Worm (Caenorhabditis elegans) whole organism, late embryonic: ENCODE results near the gene F16B12.4.

Source experiments
- C38D4.7 ChIP-seq: fragments of 200-800 bp; sonication (Bioruptor generic); optimal IDR thresholded peaks from 2 replicates; lab custom pipeline; 2018; ENCODE audit warnings: mild to moderate bottlenecking, missing genetic modification characterization, moderate library complexity, missing compliant biosample characterization
- K02D7.2 ChIP-seq: sonication (generic microtip); optimal IDR thresholded peaks from 2 replicates; lab custom pipeline; 2017; ENCODE audit warnings: mild to moderate bottlenecking, missing genetic modification characterization, missing compliant biosample characterization
- T23F11.4 ChIP-seq: fragments of 200-800 bp; sonication (Bioruptor generic); optimal IDR thresholded peaks from 2 replicates; lab custom pipeline; 2018; ENCODE audit warnings: mild to moderate bottlenecking, missing genetic modification characterization, missing compliant biosample characterization
- Y22D7AL.16 ChIP-seq: sonication (generic microtip); optimal IDR thresholded peaks from 2 replicates; lab custom pipeline; 2016; ENCODE audit warnings: missing genetic modification characterization, missing compliant biosample characterization
- ahr-1 ChIP-seq: sonication (generic microtip); optimal IDR thresholded peaks from 2 replicates; lab custom pipeline; 2016; ENCODE audit warnings: missing genetic modification characterization, missing compliant biosample characterization
- ceh-14 ChIP-seq: sonication (generic microtip); optimal IDR thresholded peaks from 2 replicates; lab custom pipeline; 2016; ENCODE audit warnings: missing genotype, missing genetic modification characterization, missing compliant biosample characterization
- ceh-18 ChIP-seq: sonication (generic microtip); optimal IDR thresholded peaks from 2 replicates; lab custom pipeline; 2016; ENCODE audit warnings: missing genetic modification characterization, missing compliant biosample characterization
- ceh-30 ChIP-seq: fragments of 150-350 bp; optimal IDR thresholded peaks from 2 replicates; lab custom pipeline; 2014; ENCODE audit warnings: missing biosample characterization, missing genetic modification characterization
- ceh-31 ChIP-seq: sonication (generic microtip); optimal IDR thresholded peaks from 2 replicates; lab custom pipeline; 2016; ENCODE audit warnings: missing genetic modification characterization, missing compliant biosample characterization
- ceh-45 ChIP-seq: fragments of 200-800 bp; sonication (Bioruptor generic); IDR thresholded peaks from 2 replicates; pipeline ENCODE4 v1.3.6; 2022; ENCODE audit warnings: missing genetic modification reagents, missing genetic modification characterization, missing compliant biosample characterization
- ceh-6 ChIP-seq: fragments of 200-800 bp; sonication (Bioruptor generic); optimal IDR thresholded peaks from 2 replicates; lab custom pipeline; 2018; ENCODE audit warnings: mild to moderate bottlenecking, missing genetic modification characterization, missing compliant biosample characterization
- ceh-9 ChIP-seq: sonication (generic microtip); optimal IDR thresholded peaks from 2 replicates; lab custom pipeline; 2016; ENCODE audit warnings: mild to moderate bottlenecking, missing genetic modification characterization, inconsistent platforms, missing compliant biosample characterization
- dmd-4 ChIP-seq: sonication (generic microtip); optimal IDR thresholded peaks from 2 replicates; lab custom pipeline; 2016; ENCODE audit warnings: borderline replicate concordance, missing genetic modification characterization, missing compliant biosample characterization
- dve-1 ChIP-seq: sonication (generic microtip); optimal IDR thresholded peaks from 2 replicates; lab custom pipeline; 2017; ENCODE audit warnings: antibody characterized with exemption, mild to moderate bottlenecking, missing genetic modification characterization, missing compliant biosample characterization
- elt-2 ChIP-seq: sonication (generic microtip); optimal IDR thresholded peaks from 2 replicates; lab custom pipeline; 2016; ENCODE audit warnings: missing genetic modification reagents, missing genetic modification characterization, missing compliant biosample characterization
- ets-4 ChIP-seq: sonication (generic microtip); optimal IDR thresholded peaks from 2 replicates; lab custom pipeline; 2016; ENCODE audit warnings: missing genetic modification characterization, missing compliant biosample characterization
- eyg-1 ChIP-seq: sonication (generic microtip); optimal IDR thresholded peaks from 2 replicates; lab custom pipeline; 2016; ENCODE audit warnings: missing genotype, missing genetic modification characterization, missing compliant biosample characterization
- fax-1 ChIP-seq: sonication (generic microtip); optimal IDR thresholded peaks from 2 replicates; lab custom pipeline; 2016; ENCODE audit warnings: missing genotype, missing genetic modification characterization, missing compliant biosample characterization
- fkh-10 ChIP-seq: fragments of 150-350 bp; optimal IDR thresholded peaks from 2 replicates; lab custom pipeline; 2014; ENCODE audit warnings: missing biosample characterization, missing genetic modification reagents, missing genetic modification characterization
- gmeb-2 ChIP-seq: sonication (generic microtip); optimal IDR thresholded peaks from 2 replicates; lab custom pipeline; 2016; ENCODE audit warnings: missing genetic modification characterization, inconsistent platforms, missing compliant biosample characterization
- hlh-13 ChIP-seq: fragments of 200-800 bp; sonication (Bioruptor generic); optimal IDR thresholded peaks from 2 replicates; lab custom pipeline; 2018; ENCODE audit warnings: mild to moderate bottlenecking, missing genetic modification characterization, missing compliant biosample characterization
- hlh-30 ChIP-seq: sonication (generic microtip); optimal IDR thresholded peaks from 2 replicates; lab custom pipeline; 2017; ENCODE audit warnings: antibody characterized with exemption, missing genetic modification characterization, missing compliant biosample characterization; ENCODE audit not compliant: insufficient read depth
- hlh-6 ChIP-seq: sonication (generic microtip); optimal IDR thresholded peaks from 2 replicates; lab custom pipeline; 2016; ENCODE audit warnings: missing genotype, missing genetic modification characterization, missing compliant biosample characterization
- hlh-8 ChIP-seq: sonication (generic microtip); optimal IDR thresholded peaks from 2 replicates; lab custom pipeline; 2016; ENCODE audit warnings: missing genotype, missing genetic modification characterization, missing compliant biosample characterization
- madf-2 ChIP-seq: sonication (generic microtip); optimal IDR thresholded peaks from 2 replicates; lab custom pipeline; 2017; ENCODE audit warnings: missing genetic modification characterization, missing compliant biosample characterization
- nfya-1 ChIP-seq: sonication (generic microtip); optimal IDR thresholded peaks from 2 replicates; lab custom pipeline; 2017; ENCODE audit warnings: missing genetic modification characterization, mild to moderate bottlenecking, missing compliant biosample characterization, antibody characterized with exemption, moderate library complexity
- nhr-11 ChIP-seq: fragments of 150-350 bp; optimal IDR thresholded peaks from 2 replicates; lab custom pipeline; 2014; ENCODE audit warnings: missing biosample characterization, missing genetic modification characterization
- pag-3 ChIP-seq: sonication (generic microtip); optimal IDR thresholded peaks from 2 replicates; lab custom pipeline; 2016; ENCODE audit warnings: missing compliant biosample characterization, missing genetic modification characterization, borderline replicate concordance
- pat-9 ChIP-seq: fragments of 200-800 bp; sonication (Bioruptor generic); optimal IDR thresholded peaks from 2 replicates; lab custom pipeline; 2018; ENCODE audit warnings: mild to moderate bottlenecking, missing genetic modification characterization, moderate library complexity, missing compliant biosample characterization
- pax-1 ChIP-seq: fragments of 150-350 bp; optimal IDR thresholded peaks from 2 replicates; lab custom pipeline; 2014; ENCODE audit warnings: missing biosample characterization, missing genetic modification characterization
- pha-2 ChIP-seq: sonication (generic microtip); optimal IDR thresholded peaks from 2 replicates; lab custom pipeline; 2017; ENCODE audit warnings: mild to moderate bottlenecking, missing genetic modification characterization, missing compliant biosample characterization
- pros-1 ChIP-seq: fragments of 150-350 bp; optimal IDR thresholded peaks from 2 replicates; lab custom pipeline; 2014; ENCODE audit warnings: missing biosample characterization, missing genetic modification reagents, missing genetic modification characterization
- rnt-1 ChIP-seq: sonication (generic microtip); optimal IDR thresholded peaks from 2 replicates; lab custom pipeline; 2016; ENCODE audit warnings: missing genetic modification characterization, missing compliant biosample characterization
- sdc-2 ChIP-seq: sonication (generic microtip); optimal IDR thresholded peaks from 2 replicates; lab custom pipeline; 2016; ENCODE audit warnings: missing genotype, missing genetic modification characterization, missing compliant biosample characterization
- tbx-2 ChIP-seq: sonication (generic microtip); optimal IDR thresholded peaks from 2 replicates; lab custom pipeline; 2016; ENCODE audit warnings: missing genetic modification characterization, missing compliant biosample characterization
- unc-42 ChIP-seq: sonication (generic microtip); optimal IDR thresholded peaks from 2 replicates; lab custom pipeline; 2016; ENCODE audit warnings: missing genotype, missing genetic modification characterization, missing compliant biosample characterization
- unc-55 ChIP-seq: sonication (generic microtip); optimal IDR thresholded peaks from 2 replicates; lab custom pipeline; 2017; ENCODE audit warnings: missing biosample characterization, missing genetic modification reagents, missing genetic modification characterization
- unc-86 ChIP-seq: sonication (generic microtip); optimal IDR thresholded peaks from 2 replicates; lab custom pipeline; 2016; ENCODE audit warnings: missing genetic modification characterization, missing compliant biosample characterization

The F16B12.4 gene

ce11 chrX:14127291-14127922 lies 28.9 kb upstream of the F16B12.4 start, which contains the start of gene F28H6.4 (continued):
- TF ChIP-seq unc-55 (GFP tag; lab: Kevin White, UChicago) (no peak), nhr-11 (tag; lab: Kevin White, UChicago) (no peak), elt-2 (tag; lab: Kevin White, UChicago) (no peak), ceh-31 (tag; lab: Kevin White, UChicago) (peak; percentile 69), nfya-1 (tag; lab: Kevin White, UChicago) (peak; percentile 28), hlh-30 (no peak), pros-1 (no peak), T23F11.4 (GFP tag; lab: Kevin White, UChicago) (no peak), pax-1 (no peak), ceh-30 (tag; lab: Kevin White, UChicago) (no peak), sdc-2 (tag; lab: Kevin White, UChicago) (no peak), unc-86 (tag; lab: Kevin White, UChicago) (no peak), ceh-9 (tag; lab: Kevin White, UChicago) (no peak), ceh-18 (tag; lab: Kevin White, UChicago) (peak; percentile 5), K02D7.2 (tag; lab: Kevin White, UChicago) (no peak), ceh-14 (tag; lab: Kevin White, UChicago) (no peak), pha-2 (tag; lab: Kevin White, UChicago) (no peak), rnt-1 (tag; lab: Kevin White, UChicago) (no peak), C38D4.7 (GFP tag; lab: Kevin White, UChicago) (no peak), dmd-4 (tag; lab: Kevin White, UChicago) (no peak), eyg-1 (tag; lab: Kevin White, UChicago) (no peak), pat-9 (tag; lab: Kevin White, UChicago) (no peak), tbx-2 (peak; percentile 35), fkh-10 (no peak), ceh-45 (GFP tag; lab: Robert Waterston, UW) (no peak), hlh-13 (GFP tag; lab: Kevin White, UChicago) (no peak)

- TF ChIP-seq fax-1 (tag; lab: Kevin White, UChicago) (no peak), ets-4 (tag; lab: Kevin White, UChicago) (no peak), eyg-1 (tag; lab: Kevin White, UChicago) (no peak), dve-1 (tag; lab: Kevin White, UChicago) (no peak), pat-9 (tag; lab: Kevin White, UChicago) (no peak), Y22D7AL.16 (no peak), gmeb-2 (tag; lab: Kevin White, UChicago) (no peak), hlh-6 (no peak), ceh-6 (no peak), pax-1 (no peak), hlh-8 (tag; lab: Kevin White, UChicago) (no peak)
Measured at ce11 chrX:14125870-14126269, 27.4 kb upstream of the F16B12.4 start, which contains the start of gene F28H6.6. F28H6.6 (minus strand) TSS chrX:14125879.

ce11 chrX:14118762-14119161 lies 20.3 kb upstream of the F16B12.4 start:
- no peak for TF ChIP-seq gmeb-2 (tag; lab: Kevin White, UChicago)
- TF ChIP-seq ahr-1: no peak
- no peak for TF ChIP-seq unc-42 (tag; lab: Kevin White, UChicago)
- no peak for TF ChIP-seq ceh-31 (tag; lab: Kevin White, UChicago)
- no peak for TF ChIP-seq pag-3
- no peak for TF ChIP-seq madf-2 (tag; lab: Kevin White, UChicago)
- no peak for TF ChIP-seq ceh-18 (tag; lab: Kevin White, UChicago)
- no peak for TF ChIP-seq fax-1 (tag; lab: Kevin White, UChicago)
